Worm (Caenorhabditis elegans): ENCODE data around the gene acp-2.

Gene acp-2

DNA sequence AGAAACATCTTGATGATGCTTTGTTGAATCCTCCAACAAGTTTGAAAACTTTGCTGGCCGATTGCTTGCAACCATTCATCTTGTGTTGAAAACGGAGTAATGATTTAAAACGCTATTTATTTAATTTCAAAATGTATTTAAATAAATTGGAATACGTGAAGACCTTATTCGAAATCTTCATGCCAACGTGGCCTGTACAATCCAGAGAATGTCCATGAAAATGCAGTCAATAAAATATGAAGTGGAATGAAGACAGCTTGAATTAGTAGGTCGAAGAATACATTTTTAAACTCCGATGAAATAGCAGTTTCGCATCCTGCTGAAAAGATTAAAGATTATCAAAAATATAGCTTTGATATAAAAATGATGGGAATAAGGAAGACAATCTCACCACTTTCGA lies 22.7 kb upstream of the acp-2 start, which contains the start of gene F22B5.5:
Gene F22B5.5 (minus strand): TSS at position 101 of the 400 bp plus-strand sequence.
- TF ChIP-seq B0261.1 (tag; optimal IDR thresholded peaks at IDR 0.05) (no peak), B0035.1 (tag; optimal IDR thresholded peaks at IDR 0.05) (no peak), F57C9.4 (tag; optimal IDR thresholded peaks at IDR 0.05) (no peak), zim-3 (tag; optimal IDR thresholded peaks at IDR 0.05) (no peak), efl-1 (GFP tag; optimal IDR thresholded peaks at IDR 0.05) (no peak), repo-1 (tag; optimal IDR thresholded peaks at IDR 0.05) (no peak), unc-62 (GFP tag; optimal IDR thresholded peaks at IDR 0.05) (no peak), mxl-1 (tag; optimal IDR thresholded peaks at IDR 0.05) (no peak), sptf-2 (GFP tag; optimal IDR thresholded peaks at IDR 0.05) (no peak)

DNA sequence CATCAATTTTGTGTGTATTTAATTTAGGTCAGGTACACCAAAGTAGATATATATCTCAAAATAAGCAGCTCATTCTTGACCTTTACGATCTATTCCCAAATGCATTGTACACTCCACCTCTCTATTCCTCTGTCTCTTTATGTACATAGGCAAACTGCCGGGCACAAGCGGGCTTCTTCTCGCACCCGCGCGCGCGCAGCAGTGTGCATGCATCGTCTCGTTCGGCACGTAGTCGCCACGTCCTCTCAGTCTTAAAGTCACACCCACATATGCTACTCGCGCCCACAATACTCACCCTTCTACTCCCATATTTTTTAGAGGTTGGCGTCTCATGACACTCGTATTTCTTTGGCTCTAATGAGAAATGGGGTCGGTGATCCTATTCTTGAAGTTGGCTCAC lies 19.6 kb upstream of the acp-2 start:
- TF ChIP-seq ztf-3 (GFP tag; optimal IDR thresholded peaks at IDR 0.05) (no peak), hsf-1 (GFP tag; IDR thresholded peaks at IDR 0.05) (no peak), ztf-6 (GFP tag; IDR thresholded peaks at IDR 0.05) (no peak), hrde-1 (tag; optimal IDR thresholded peaks at IDR 0.05; ENCODE audit: borderline replicate concordance) (no peak), fkh-3 (tag; optimal IDR thresholded peaks at IDR 0.05) (no peak), ekl-4 (GFP tag; IDR thresholded peaks at IDR 0.05) (no peak), ztf-18 (tag; optimal IDR thresholded peaks at IDR 0.05) (no peak), ZK185.1 (tag; optimal IDR thresholded peaks at IDR 0.05; ENCODE audit: poor library complexity, severe bottlenecking) (no peak), let-607 (tag; optimal IDR thresholded peaks at IDR 0.05) (no peak), lag-1 (GFP tag; IDR thresholded peaks at IDR 0.05) (no peak), ceh-40 (GFP tag; IDR thresholded peaks at IDR 0.05) (no peak), ccch-3 (GFP tag; optimal IDR thresholded peaks at IDR 0.05) (no peak), repo-1 (tag; optimal IDR thresholded peaks at IDR 0.05) (no peak), nhr-90 (tag; optimal IDR thresholded peaks at IDR 0.05) (no peak), athp-1 (tag; optimal IDR thresholded peaks at IDR 0.05) (no peak), attf-6 (GFP tag; IDR thresholded peaks at IDR 0.05) (no peak), nfya-1 (tag; optimal IDR thresholded peaks at IDR 0.05; ENCODE audit: borderline replicate concordance, insufficient read depth) (no peak), F10E7.11 (tag; optimal IDR thresholded peaks at IDR 0.05) (no peak), die-1 (tag; optimal IDR thresholded peaks at IDR 0.05) (no peak)

DNA sequence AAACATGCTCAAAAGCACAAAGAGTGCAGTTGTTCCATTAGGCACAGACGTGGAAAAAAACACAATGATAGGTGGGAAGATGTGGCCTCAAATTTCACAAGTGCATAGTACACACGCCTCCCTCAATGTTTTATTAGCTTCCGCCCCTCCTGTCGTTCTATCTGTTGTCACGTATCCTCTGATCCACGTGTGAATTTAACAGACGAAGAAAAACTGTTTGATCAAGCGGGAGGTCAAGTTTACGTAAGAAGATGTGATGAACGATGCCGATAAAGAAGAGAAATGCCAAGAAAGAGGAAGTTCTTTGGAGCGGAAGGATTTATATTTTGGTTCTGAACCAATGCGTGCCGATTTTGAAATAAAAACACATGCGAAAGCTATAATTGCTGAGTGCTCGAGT lies 18.9 kb upstream of the acp-2 start:
- TF ChIP-seq sea-2 (GFP tag; IDR thresholded peaks at IDR 0.05) (no peak), nfyb-1 (GFP tag; IDR thresholded peaks at IDR 0.05) (no peak), snpc-4 (GFP tag; optimal IDR thresholded peaks at IDR 0.05) (no peak), snpc-4 (tag; optimal IDR thresholded peaks at IDR 0.05) (no peak), unc-62 (GFP tag; optimal IDR thresholded peaks at IDR 0.05) (no peak), ceh-79 (tag; optimal IDR thresholded peaks at IDR 0.05) (no peak), ztf-22 (GFP tag; optimal IDR thresholded peaks at IDR 0.05) (no peak), mcd-1 (GFP tag; IDR thresholded peaks at IDR 0.05) (no peak), tlf-1 (GFP tag; optimal IDR thresholded peaks at IDR 0.05) (no peak), dox-1 (GFP tag; IDR thresholded peaks at IDR 0.05) (no peak), rec-8 (tag; optimal IDR thresholded peaks at IDR 0.05) (no peak), bed-1 (GFP tag; IDR thresholded peaks at IDR 0.05) (no peak), F33H1.4 (GFP tag; IDR thresholded peaks at IDR 0.05) (no peak), Y53F4B.3 (GFP tag; IDR thresholded peaks at IDR 0.05) (no peak), ccch-3 (GFP tag; optimal IDR thresholded peaks at IDR 0.05) (no peak), F57A8.1 (GFP tag; optimal IDR thresholded peaks at IDR 0.05) (no peak), Y56A3A.18 (GFP tag; IDR thresholded peaks at IDR 0.05) (no peak)
